Worm (Caenorhabditis elegans): Measurements from ENCODE around the gene fbxa-77.

Gene fbxa-77

DNA sequence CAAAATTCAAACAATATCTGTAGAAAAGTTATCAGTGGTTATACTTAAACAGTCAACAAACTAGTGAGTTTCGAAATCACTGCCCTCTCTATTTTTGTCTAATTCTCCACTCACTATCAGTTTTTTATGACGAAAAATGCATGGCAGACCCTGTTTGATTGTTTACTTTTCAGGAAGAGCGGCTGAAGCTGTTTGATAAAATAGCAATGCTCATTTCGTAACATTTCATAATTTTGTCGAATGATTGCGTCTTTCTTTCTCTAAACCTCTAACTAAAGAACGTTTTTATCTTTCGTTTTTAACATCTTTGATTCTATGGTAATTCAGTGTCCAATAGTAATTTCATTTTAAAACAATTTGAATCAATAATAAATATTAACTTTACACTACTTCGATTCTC is 29.9 kb downstream of the fbxa-77 start (continued):
- no peak for TF ChIP-seq ceh-82 (tag; optimal IDR thresholded peaks at IDR 0.05)
- no peak for TF ChIP-seq F10B5.3 (tag; optimal IDR thresholded peaks at IDR 0.05)
- TF ChIP-seq daf-19 (GFP tag; conservative IDR thresholded peaks at IDR 0.05): no peak
- peak in 1 of 2 experiments; percentile 49 for TF ChIP-seq lsy-2 (tag; optimal IDR thresholded peaks at IDR 0.05)
- TF ChIP-seq fkh-10 (GFP tag; optimal IDR thresholded peaks at IDR 0.05): no peak
- peak; percentile 97 for TF ChIP-seq hlh-11 (tag; optimal IDR thresholded peaks at IDR 0.05)
- TF ChIP-seq lin-38 (GFP tag; IDR thresholded peaks at IDR 0.05): no peak
- no peak for TF ChIP-seq vab-7 (GFP tag; IDR thresholded peaks at IDR 0.05)
- no peak for TF ChIP-seq dmd-8 (GFP tag; IDR thresholded peaks at IDR 0.05)
- TF ChIP-seq cey-2 (tag; optimal IDR thresholded peaks at IDR 0.05; ENCODE audit: borderline replicate concordance, insufficient read depth): peak; percentile 15
- no peak for TF ChIP-seq unc-130 (GFP tag; optimal IDR thresholded peaks at IDR 0.05)
- no peak for TF ChIP-seq tag-97 (GFP tag; IDR thresholded peaks at IDR 0.05)
- peak; percentile 76 for TF ChIP-seq nhr-102 (tag; optimal IDR thresholded peaks at IDR 0.05)
- peak in 1 of 2 experiments; percentile 88 for TF ChIP-seq mdl-1 (tag; optimal IDR thresholded peaks at IDR 0.05)
- TF ChIP-seq nhr-111 (GFP tag; optimal IDR thresholded peaks at IDR 0.05): no peak
- 0 out of 2 replicates have a peak, but pooled peaks have one; percentile 33 for TF ChIP-seq tra-1 (GFP tag; IDR thresholded peaks at IDR 0.05)
- TF ChIP-seq nhr-77 (tag; optimal IDR thresholded peaks at IDR 0.05): peak; percentile 94
- no peak for TF ChIP-seq lin-29 (GFP tag; IDR thresholded peaks at IDR 0.05)
- peak; percentile 97 for TF ChIP-seq php-3 (GFP tag; IDR thresholded peaks at IDR 0.05)
- no peak for TF ChIP-seq Y105C5A.15 (GFP tag; IDR thresholded peaks at IDR 0.05)
- no peak for TF ChIP-seq mxl-2 (GFP tag; conservative IDR thresholded peaks at IDR 0.05)
- TF ChIP-seq mxl-3 (GFP tag; optimal IDR thresholded peaks at IDR 0.05): peak; percentile 74
- peak; percentile 33 for TF ChIP-seq jun-1 (tag; optimal IDR thresholded peaks at IDR 0.05)
- TF ChIP-seq hif-1 (tag; optimal IDR thresholded peaks at IDR 0.05): peak in 1 of 2 experiments; percentile 45
- TF ChIP-seq snpc-1.2 (GFP tag; IDR thresholded peaks at IDR 0.05): no peak
- TF ChIP-seq nhr-6 (tag; optimal IDR thresholded peaks at IDR 0.05): peak; percentile 73
- TF ChIP-seq gei-8 (GFP tag; optimal IDR thresholded peaks at IDR 0.05): no peak
- TF ChIP-seq nhr-41 (GFP tag; IDR thresholded peaks at IDR 0.05): peak; percentile 61; the same call in 1 of the 2 replicates
- TF ChIP-seq lin-1 (GFP tag; IDR thresholded peaks at IDR 0.05): peak; percentile 93
- TF ChIP-seq ama-1 (optimal IDR thresholded peaks at IDR 0.05): no peak
- TF ChIP-seq pha-4 (GFP tag; IDR thresholded peaks at IDR 0.05): peak; percentile 61; the same call in 1 of the 2 replicates
- peak; percentile 36 for TF ChIP-seq pha-4 (tag; optimal IDR thresholded peaks at IDR 0.05)

DNA sequence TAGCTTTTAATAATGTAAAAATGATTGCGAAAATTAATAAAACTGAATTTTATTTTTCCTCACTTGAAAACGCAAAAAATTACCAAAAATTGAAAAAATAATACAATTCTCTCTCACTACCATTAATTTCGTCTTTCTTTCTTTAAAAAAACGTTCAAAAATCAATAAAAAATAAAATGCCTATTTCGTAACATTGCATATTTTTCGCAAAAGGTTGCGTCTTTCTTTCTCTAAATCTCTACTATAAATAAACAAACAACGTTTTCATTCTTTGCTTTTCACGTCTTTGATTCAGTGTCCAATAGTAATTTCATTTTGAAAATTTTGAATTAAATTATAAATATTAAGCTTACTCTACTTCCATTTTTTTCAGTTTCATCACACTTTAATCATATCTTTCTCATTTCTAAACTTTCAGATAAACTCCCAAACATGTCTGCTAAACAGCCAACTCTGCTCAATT is 35.3 kb downstream of the fbxa-77 start, which contains the start of gene fbxa-37:
Gene fbxa-37 (plus strand): TSS at position 413 of the 463 bp plus-strand sequence.
- TF ChIP-seq T20F7.1 (GFP tag; optimal IDR thresholded peaks at IDR 0.05) (peak; percentile 6), rbr-2 (tag; optimal IDR thresholded peaks at IDR 0.05) (no peak), ZK546.5 (tag; optimal IDR thresholded peaks at IDR 0.05) (no peak), Y105C5A.15 (GFP tag; IDR thresholded peaks at IDR 0.05) (no peak), unc-130 (GFP tag; optimal IDR thresholded peaks at IDR 0.05) (no peak), mxl-3 (GFP tag; optimal IDR thresholded peaks at IDR 0.05) (no peak), nhr-28 (tag; optimal IDR thresholded peaks at IDR 0.05) (no peak), Y75B8A.6 (GFP tag; IDR thresholded peaks at IDR 0.05) (no peak), gei-8 (GFP tag; optimal IDR thresholded peaks at IDR 0.05) (no peak), dve-1 (tag; optimal IDR thresholded peaks at IDR 0.05; ENCODE audit: insufficient read depth) (peak; percentile 36), madf-9 (GFP tag; conservative IDR thresholded peaks at IDR 0.05) (no peak), mep-1 (tag; optimal IDR thresholded peaks at IDR 0.05) (peak; percentile 43), daf-16 (GFP tag; optimal IDR thresholded peaks at IDR 0.05) (no peak), daf-16 (tag; optimal IDR thresholded peaks at IDR 0.05) (peak; percentile 36), mdt-29 (GFP tag; IDR thresholded peaks at IDR 0.05) (no peak), nhr-77 (tag; optimal IDR thresholded peaks at IDR 0.05) (no peak), Y48G9A.11 (GFP tag; IDR thresholded peaks at IDR 0.05) (no peak), F26F4.8 (GFP tag; conservative IDR thresholded peaks at IDR 0.05) (no peak), zip-2 (tag; optimal IDR thresholded peaks at IDR 0.05) (peak; percentile 98), attf-4 (tag; optimal IDR thresholded peaks at IDR 0.05) (no peak), ztf-7 (tag; optimal IDR thresholded peaks at IDR 0.05) (peak; percentile 88), zfp-3 (GFP tag; conservative IDR thresholded peaks at IDR 0.05) (no peak), lin-1 (GFP tag; IDR thresholded peaks at IDR 0.05) (no peak), ZK337.2 (GFP tag; IDR thresholded peaks at IDR 0.05) (no peak), daf-12 (tag; optimal IDR thresholded peaks at IDR 0.05) (no peak), nhr-41 (GFP tag; IDR thresholded peaks at IDR 0.05) (no peak), lsy-2 (tag; optimal IDR thresholded peaks at IDR 0.05) (peak in 1 of 2 experiments; percentile 71)

Data from whole organism, L4 larva.